Worm (Caenorhabditis elegans): Measurements from ENCODE around the gene F20C5.11.

F20C5.11 gene

DNA sequence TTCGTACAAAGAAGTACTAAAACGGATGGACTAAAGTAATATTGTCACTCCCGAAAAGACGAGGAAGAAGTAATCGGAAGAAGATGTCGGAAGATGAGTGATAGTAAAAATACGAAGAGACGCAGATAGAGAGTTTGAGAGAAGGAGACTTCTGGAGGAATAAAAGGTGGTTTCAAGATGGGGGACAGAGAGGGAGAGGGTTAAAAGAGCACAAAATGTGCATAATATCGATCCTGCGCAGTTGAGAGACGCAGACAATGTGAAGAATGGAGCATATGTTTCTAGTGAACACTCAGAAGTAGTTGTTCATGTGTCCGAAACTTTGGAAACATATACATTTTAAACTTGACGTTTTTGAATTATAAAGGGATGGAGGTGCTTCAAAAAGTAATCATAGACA is 675 bp upstream of the F20C5.11 start:
- TF ChIP-seq unc-62 (GFP tag; optimal IDR thresholded peaks at IDR 0.05), result no peak

DNA sequence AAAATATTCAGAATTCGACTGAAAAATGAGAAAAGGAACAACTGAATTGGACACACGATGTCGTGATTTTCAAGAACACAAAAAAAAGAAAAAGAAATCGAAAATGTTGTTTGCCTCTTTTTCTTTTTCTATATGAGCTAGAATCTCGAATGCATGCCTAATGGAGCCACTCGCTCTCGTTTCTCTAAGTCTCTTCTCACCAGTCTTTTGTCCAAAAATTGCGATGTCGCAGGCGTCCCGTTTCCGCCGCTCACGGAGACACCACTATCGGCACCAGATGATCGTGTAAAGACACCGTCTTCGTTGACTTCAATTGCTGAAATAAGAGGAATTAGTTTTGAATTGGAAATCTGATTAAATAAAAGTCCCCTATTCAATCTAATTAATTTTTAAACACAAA is 3.2 kb downstream of the F20C5.11 start:
- TF ChIP-seq unc-62 (GFP tag; optimal IDR thresholded peaks at IDR 0.05), result no peak

DNA sequence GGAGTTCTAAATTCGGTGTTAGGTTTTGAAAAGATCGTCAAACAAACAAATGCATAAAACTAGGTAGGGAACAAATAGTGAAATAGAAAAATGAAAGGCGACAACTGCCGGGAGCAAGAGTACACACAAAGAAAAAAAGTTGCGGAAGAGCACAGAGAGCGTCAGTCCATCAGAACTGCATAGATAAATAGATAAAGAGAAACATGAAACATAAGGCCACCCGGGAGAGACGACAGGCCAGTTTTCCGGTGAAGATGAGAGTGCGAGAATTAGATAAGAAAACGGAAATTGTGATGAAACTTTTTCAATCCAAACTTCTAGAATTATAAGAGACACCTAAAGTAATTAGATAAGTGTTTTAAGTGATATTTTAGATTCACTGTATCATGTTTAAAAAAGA is 4.1 kb downstream of the F20C5.11 start:
- no peak for TF ChIP-seq unc-62 (GFP tag; optimal IDR thresholded peaks at IDR 0.05)

DNA sequence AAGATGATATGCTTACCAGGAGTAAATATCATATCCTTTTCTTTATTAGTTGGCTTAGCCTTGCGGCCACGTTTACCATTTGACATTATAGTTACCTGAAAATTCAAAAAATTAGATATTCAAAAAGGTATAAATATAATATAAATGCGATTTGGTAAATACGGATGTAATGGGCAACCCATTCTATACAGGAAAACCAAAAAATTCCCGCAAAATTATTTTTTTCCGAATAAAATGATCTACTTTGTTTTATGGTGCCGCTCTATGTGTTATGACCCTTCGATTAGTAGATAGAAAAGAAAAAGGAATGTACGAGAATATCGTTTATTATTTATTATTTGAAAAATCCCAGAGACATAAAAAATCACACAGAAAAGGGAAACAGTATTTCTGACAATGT is 7.1 kb downstream of the F20C5.11 start, which contains the start of gene elli-1:
Gene elli-1 (minus strand): TSS at position 101 of the 400 bp plus-strand sequence.
- TF ChIP-seq unc-62 (GFP tag; optimal IDR thresholded peaks at IDR 0.05), result no peak

DNA sequence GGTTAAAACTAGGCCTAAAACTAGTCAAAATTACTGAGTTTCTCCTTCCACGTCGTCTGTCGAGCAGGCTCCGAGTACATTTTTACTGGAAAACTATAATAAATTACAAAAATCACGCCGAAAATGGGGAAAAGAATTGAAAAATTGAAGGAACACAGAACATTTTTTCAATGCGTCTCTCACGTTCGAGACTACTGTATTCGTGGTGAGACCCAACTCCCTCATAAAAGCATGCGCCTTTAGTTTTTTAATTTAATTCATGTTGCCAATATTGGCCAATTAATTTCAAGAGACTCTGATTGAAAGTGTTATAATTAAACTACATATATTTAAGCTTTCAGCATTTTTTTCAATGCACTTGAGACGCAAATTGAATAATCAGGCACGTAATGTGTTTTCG is 7.7 kb downstream of the F20C5.11 start:
- no peak for TF ChIP-seq unc-62 (GFP tag; optimal IDR thresholded peaks at IDR 0.05)

DNA sequence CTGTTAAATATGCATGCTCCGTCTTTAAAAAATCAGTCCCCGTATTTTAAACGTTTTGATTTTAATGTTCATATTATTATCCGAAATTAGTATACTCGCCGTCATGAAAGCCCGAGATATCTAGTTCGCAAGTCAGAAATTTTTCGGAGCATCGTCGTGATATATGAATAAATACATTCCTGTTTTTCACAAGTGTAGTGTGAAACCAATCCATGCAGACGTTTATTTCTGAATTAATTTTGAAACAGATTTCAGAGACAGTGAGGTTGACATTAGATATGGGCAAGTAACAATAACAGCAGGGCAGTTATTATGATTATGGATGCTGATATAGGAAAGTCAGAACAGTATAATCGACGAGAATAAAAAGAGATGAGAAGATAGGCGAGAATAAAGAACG is 9.3 kb downstream of the F20C5.11 start:
- TF ChIP-seq unc-62 (GFP tag; optimal IDR thresholded peaks at IDR 0.05), result no peak

DNA sequence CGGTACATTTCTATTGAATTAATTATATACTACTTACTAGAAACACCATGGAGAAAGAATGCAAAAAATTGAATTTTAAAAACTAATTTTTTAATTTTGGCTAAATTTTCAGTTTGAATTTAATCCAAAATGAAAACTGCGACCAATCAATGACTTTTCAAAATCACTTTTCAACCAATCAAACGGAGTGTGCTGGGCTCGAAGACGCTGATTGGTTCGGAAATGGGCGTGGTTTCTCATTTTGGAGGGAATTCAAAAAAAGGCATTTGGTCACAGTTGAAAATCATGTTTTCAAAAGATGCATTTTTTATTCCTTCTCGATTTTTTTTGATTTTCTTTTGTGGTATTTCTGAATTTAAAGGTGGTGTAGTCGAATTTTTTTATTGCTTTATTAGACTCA is 12.8 kb downstream of the F20C5.11 start:
- no peak for TF ChIP-seq unc-62 (GFP tag; optimal IDR thresholded peaks at IDR 0.05)

DNA sequence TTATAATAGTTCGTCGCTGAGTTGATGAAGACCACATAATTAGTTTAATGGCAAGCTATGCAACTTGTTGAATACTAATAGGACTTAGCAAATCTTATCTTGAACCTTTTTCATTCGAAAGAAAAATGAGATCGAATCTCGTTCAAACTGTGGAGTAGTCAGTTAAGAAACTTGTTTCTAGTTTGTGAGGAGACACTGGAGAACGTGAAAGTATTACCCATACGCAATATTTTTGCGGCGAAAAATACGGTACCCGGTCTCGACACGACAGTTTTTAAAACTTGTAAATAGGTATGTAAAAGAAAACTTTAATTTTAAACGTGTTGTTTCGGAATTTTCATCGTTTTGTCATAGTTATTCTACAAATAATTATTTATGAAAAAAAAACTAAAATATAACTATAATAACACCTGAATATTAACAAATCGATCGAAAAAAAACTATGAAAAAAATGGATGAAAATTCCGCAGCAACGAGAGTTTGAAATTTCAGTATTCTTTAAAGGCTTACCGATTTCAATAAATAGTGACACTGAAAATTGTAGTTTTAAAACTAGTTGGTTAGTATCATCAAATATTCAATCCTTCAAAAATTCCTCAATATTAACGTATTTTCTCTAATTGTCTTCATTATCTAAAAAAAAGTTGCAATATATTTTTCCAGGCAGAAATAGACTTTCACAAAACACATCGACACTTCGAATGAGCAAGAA is 16.0 kb downstream of the F20C5.11 start, which contains the start of the genes F20C5.7 and parg-1:
Gene F20C5.7 (minus strand): TSS at position 101 of the 712 bp plus-strand sequence.
Gene parg-1 (plus strand): TSS at position 662 of the 712 bp plus-strand sequence.
- TF ChIP-seq unc-62 (GFP tag; optimal IDR thresholded peaks at IDR 0.05), result no peak

DNA sequence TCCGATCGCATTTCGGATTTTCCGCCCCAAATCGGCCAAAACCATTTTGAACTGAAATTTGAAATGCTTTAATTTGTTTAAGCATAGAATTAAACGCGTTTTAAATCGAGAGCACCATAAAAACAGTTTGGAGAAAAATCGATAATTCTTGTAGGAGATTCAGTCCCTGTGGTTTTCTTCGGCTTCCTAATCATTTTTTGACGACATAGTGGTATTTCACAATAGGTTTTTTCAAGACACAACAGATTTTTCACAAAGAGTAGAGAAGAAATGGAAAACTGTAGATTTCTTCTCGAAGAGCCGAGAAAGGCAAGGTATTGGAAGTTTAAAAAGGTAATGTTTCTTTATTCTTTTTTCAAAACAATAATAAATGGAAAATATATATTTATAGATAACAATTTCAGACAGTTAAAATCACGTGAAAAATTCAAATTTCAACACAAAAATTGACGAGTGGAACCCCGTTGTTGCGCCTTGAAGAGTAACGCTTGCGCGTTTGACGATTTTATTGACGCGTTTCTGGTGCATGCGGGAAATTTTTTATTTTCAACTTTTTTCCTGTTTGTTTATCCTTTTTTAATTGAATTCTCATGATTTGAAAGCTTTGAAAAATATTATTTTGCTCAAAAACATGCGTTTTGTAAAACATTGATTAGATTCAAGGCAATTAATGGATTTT is 18.0 kb downstream of the F20C5.11 start, which contains the start of gene F21D5.7:
Gene F21D5.7 (minus strand): TSS at position 51 of the 679 bp plus-strand sequence.
- TF ChIP-seq unc-62 (GFP tag; optimal IDR thresholded peaks at IDR 0.05), result no peak

DNA sequence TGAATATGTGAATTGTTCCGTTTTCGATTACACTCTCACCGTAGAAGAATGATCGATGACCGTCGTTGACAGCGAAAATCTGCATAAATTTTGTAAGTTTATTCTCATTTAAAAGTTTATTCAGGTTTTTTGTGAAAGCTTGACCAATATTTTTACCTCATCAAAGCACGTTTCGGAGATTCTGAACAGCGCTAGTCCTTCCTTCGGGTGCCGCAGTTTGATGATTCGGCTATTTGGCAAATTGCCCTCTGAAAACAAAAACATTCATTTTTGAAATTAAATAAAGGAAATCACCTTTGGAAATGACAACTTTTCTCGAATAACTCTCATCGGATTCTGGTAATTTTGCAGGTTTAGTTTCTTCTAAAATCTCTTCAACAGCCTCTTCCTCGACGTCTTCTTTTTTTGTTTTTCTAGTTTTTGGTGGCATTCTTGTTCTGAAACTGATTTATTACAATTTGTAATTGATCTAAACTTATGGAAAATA is 20.8 kb downstream of the F20C5.11 start, which contains the start of gene F21D5.6:
Gene F21D5.6 (minus strand): TSS at position 437 of the 487 bp plus-strand sequence.
- no peak for TF ChIP-seq unc-62 (GFP tag; optimal IDR thresholded peaks at IDR 0.05)

DNA sequence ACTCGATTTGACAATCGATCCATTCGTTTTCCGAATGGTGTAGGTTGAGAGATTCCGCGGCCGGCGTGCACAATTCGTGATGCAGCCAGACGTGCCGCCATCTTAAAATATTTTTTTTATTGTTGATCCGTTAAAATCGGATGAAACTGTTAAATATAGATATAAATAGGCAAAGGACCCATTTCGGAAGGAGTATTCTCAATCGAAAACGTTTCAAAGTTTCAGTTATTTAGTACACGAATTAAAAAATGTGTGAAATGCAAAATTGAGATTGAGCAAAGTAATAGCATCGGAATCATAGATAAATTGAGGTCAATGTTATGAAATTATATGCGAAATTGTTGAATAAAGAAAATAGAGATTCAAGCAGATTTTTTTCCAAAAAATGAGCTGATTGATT is 21.9 kb downstream of the F20C5.11 start, which contains the start of gene mrps-33:
Gene mrps-33 (minus strand): TSS at position 101 of the 400 bp plus-strand sequence.
- TF ChIP-seq unc-62 (GFP tag; optimal IDR thresholded peaks at IDR 0.05), result no peak

DNA sequence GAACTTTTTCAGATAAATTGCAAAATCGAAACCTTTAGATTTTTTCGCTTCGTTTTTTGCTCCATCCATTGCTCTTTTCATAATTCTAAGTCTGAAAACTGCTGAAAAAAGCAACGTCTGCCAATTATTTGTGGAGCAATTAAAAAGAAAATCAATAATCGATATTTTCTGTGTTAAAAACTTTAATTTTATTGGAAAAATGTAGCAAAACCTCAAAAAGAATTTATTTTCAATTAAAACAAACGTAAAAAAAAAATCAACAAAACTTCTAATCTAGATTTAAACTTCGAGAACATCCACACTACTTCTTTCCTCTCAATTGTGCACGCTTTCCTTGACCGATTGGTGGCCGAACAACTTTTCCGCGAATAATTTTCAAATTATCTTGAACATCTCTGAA is 22.5 kb downstream of the F20C5.11 start, which contains the start of gene F21D5.5:
Gene F21D5.5 (minus strand): TSS at position 101 of the 400 bp plus-strand sequence.
- TF ChIP-seq unc-62 (GFP tag; optimal IDR thresholded peaks at IDR 0.05), result no peak

DNA sequence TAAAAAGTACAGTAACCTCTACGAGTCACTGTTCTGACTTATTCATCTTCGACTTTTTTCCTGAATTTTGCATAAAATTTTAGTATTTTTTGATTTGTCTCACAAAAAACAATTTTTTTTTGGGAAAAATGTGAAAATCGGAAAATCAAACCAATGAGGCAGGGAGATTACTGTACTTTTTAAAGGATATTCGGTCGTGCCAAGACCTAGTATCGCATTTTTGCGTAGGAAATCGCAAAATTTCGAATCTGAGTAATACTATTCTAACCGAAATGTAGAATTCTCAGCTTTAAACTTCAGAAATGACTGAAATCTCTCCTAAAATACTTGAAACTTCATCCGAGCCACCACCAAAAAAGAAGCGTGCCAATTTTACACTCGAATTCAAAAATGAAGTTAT is 24.0 kb downstream of the F20C5.11 start, which contains the start of gene F21D5.4:
Gene F21D5.4 (plus strand): TSS at position 301 of the 400 bp plus-strand sequence.
- TF ChIP-seq unc-62 (GFP tag; optimal IDR thresholded peaks at IDR 0.05), result no peak

DNA sequence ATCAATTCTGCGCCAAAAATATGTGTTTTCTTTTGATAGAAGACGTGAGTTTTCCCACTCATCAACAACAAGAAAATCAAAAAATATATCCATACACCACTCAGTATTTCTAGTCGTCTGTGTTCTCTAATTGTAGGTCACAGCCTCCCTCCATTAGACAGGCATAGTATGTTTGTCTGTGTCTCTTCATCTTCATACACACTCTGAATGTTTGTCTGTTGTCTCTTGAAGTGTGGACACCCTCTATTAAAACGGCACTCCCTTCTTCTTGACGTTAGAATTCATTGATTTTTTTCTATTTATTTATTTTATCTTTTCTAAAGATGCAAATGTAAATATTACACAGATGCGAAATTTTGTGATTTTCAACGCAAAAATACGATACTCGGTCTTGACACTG is 24.4 kb downstream of the F20C5.11 start:
- no peak for TF ChIP-seq unc-62 (GFP tag; optimal IDR thresholded peaks at IDR 0.05)

DNA sequence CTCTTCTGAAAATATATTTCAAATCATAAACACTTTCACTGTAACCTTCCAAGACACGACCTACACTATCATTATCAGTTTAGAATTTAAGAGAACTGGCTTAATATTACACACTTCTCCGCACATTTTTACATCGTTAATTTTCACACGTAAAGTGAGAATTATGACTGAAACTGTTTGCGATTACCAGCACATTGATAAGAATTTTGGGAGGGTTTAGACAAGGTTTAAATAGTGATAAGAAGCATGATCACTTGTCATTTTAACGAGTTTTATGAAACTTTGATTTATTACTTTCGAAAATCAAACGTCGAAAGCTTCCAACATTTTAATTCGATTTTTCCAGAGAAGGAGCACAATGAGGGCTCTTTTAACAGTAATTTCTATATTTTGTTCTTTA is 31.3 kb downstream of the F20C5.11 start, which contains the start of gene F21D5.3:
Gene F21D5.3 (plus strand): TSS at position 347 of the 400 bp plus-strand sequence.
- TF ChIP-seq unc-62 (GFP tag; optimal IDR thresholded peaks at IDR 0.05), result no peak

DNA sequence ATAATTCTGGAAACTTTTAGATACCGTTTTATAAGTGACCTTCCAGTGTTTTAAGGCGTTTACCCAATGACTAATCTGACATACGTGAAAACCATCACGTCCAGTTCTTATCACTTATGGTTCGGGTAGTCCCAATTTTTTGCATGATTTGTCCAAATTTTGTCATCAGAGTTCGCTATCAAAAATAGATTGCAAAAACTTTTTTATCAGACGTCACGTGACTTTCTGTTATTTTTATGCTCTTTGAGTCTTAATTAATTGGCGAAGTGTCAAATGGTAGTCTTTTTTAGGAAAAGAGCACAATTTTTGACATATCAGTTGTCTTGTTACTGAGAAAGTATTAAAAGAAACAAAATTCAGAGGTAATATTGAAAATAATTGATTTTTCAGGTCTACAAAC is 32.2 kb downstream of the F20C5.11 start:
- no peak for TF ChIP-seq unc-62 (GFP tag; optimal IDR thresholded peaks at IDR 0.05)

All from whole organism, dauer.